Fruit fly (Drosophila melanogaster) whole organism, embryonic: ENCODE measurements around the gene Nct.
A peak's percentile ranks its signal among the peaks of the same experiment; 100 is the strongest.

Experiments used
- ATbp ChIP-seq: fragments of 200-800 bp; sonication (Bioruptor generic); optimal IDR thresholded peaks from 2 replicates; lab custom pipeline; 2017; ENCODE audit warnings: missing biosample characterization, mild to moderate bottlenecking, missing genetic modification characterization, missing genetic modification reagents
- Ada2b ChIP-seq: fragments of 200-800 bp; sonication (Bioruptor generic); IDR thresholded peaks from 2 replicates; pipeline ENCODE4 v1.3.6; 2022; ENCODE audit warnings: missing biosample characterization, missing genetic modification characterization
- Atf3 ChIP-seq: fragments of 200-800 bp; sonication (Bioruptor generic); optimal IDR thresholded peaks from 3 replicates; lab custom pipeline; 2016; ENCODE audit warnings: missing biosample characterization, missing genetic modification characterization
- CG10147 ChIP-seq: fragments of 200-800 bp; sonication (Bioruptor generic); optimal IDR thresholded peaks from 2 replicates; lab custom pipeline; 2019; ENCODE audit warnings: missing biosample characterization, mild to moderate bottlenecking, missing genetic modification characterization, moderate library complexity
- CG11456 ChIP-seq: fragments of 200-800 bp; sonication (Bioruptor generic); IDR thresholded peaks from 3 replicates; pipeline ENCODE4 v1.3.6; 2022; ENCODE audit warnings: missing biosample characterization, missing genetic modification characterization
- CG13296 ChIP-seq: fragments of 200-800 bp; sonication (Bioruptor generic); optimal IDR thresholded peaks from 3 replicates; lab custom pipeline; 2018; ENCODE audit warnings: missing biosample characterization, mild to moderate bottlenecking, missing genetic modification characterization
- CG14710 ChIP-seq: fragments of 200-800 bp; sonication (Bioruptor generic); optimal IDR thresholded peaks from 3 replicates; lab custom pipeline; 2019; ENCODE audit warnings: missing biosample characterization, mild to moderate bottlenecking, missing genetic modification characterization, moderate library complexity
- CG15011 ChIP-seq: fragments of 200-800 bp; sonication (Bioruptor generic); optimal IDR thresholded peaks from 3 replicates; lab custom pipeline; 2018; ENCODE audit warnings: missing biosample characterization, mild to moderate bottlenecking, missing genetic modification characterization
- CG15479 ChIP-seq: fragments of 200-800 bp; sonication (Bioruptor generic); optimal IDR thresholded peaks from 3 replicates; lab custom pipeline; 2019; ENCODE audit warnings: missing biosample characterization, mild to moderate bottlenecking, missing genetic modification characterization, moderate library complexity
- CG1603 ChIP-seq: fragments of 200-800 bp; sonication (Bioruptor generic); optimal IDR thresholded peaks from 2 replicates; lab custom pipeline; 2019; ENCODE audit warnings: missing biosample characterization, mild to moderate bottlenecking, missing genetic modification characterization, moderate library complexity
- CG18011 ChIP-seq: fragments of 200-800 bp; sonication (Bioruptor generic); optimal IDR thresholded peaks from 2 replicates; lab custom pipeline; 2017; ENCODE audit warnings: missing biosample characterization, missing genetic modification characterization, mild to moderate bottlenecking, moderate library complexity, missing genotype
- CG31388 ChIP-seq: fragments of 200-800 bp; sonication (Bioruptor generic); optimal IDR thresholded peaks from 2 replicates; lab custom pipeline; 2016; ENCODE audit warnings: missing biosample characterization, missing genetic modification characterization
- CG33557 ChIP-seq: fragments of 200-800 bp; sonication (Bioruptor generic); optimal IDR thresholded peaks from 2 replicates; lab custom pipeline; 2019; ENCODE audit warnings: missing biosample characterization, mild to moderate bottlenecking, missing genetic modification characterization, moderate library complexity
- CG4328 ChIP-seq: fragments of 200-800 bp; sonication (Bioruptor generic); optimal IDR thresholded peaks from 3 replicates; lab custom pipeline; 2017; ENCODE audit warnings: missing biosample characterization, missing genetic modification reagents, missing genetic modification characterization
- CG43689 ChIP-seq: fragments of 200-800 bp; sonication (Bioruptor generic); IDR thresholded peaks from 2 replicates; pipeline ENCODE4 v1.3.6; 2022; ENCODE audit warnings: missing biosample characterization, missing genetic modification characterization
- CG6175 ChIP-seq: fragments of 200-800 bp; sonication (Bioruptor generic); IDR thresholded peaks from 3 replicates; pipeline ENCODE4 v1.3.6; 2022; ENCODE audit warnings: missing biosample characterization, missing genetic modification characterization
- CG6654 ChIP-seq: fragments of 200-800 bp; sonication (Bioruptor generic); optimal IDR thresholded peaks from 2 replicates; lab custom pipeline; 2017; ENCODE audit warnings: missing biosample characterization, mild to moderate bottlenecking, missing genetic modification characterization
- CG7745 ChIP-seq: fragments of 200-800 bp; sonication (Bioruptor generic); optimal IDR thresholded peaks from 2 replicates; lab custom pipeline; 2018; ENCODE audit warnings: missing biosample characterization, mild to moderate bottlenecking, missing genetic modification characterization, moderate library complexity
- CG7839 ChIP-seq: fragments of 200-800 bp; sonication (Bioruptor generic); optimal IDR thresholded peaks from 3 replicates; lab custom pipeline; 2018; ENCODE audit warnings: missing biosample characterization, mild to moderate bottlenecking, missing genetic modification characterization, moderate library complexity
- E2f1 ChIP-seq: fragments of 200-800 bp; sonication (Bioruptor generic); IDR thresholded peaks from 2 replicates; pipeline ENCODE4 v1.3.6; 2022; ENCODE audit warnings: missing biosample characterization, missing genetic modification characterization
- Fer3 ChIP-seq: fragments of 200-800 bp; sonication (Bioruptor generic); optimal IDR thresholded peaks from 2 replicates; lab custom pipeline; 2018; ENCODE audit warnings: missing biosample characterization, mild to moderate bottlenecking, missing genetic modification characterization, moderate library complexity
- HLH54F ChIP-seq: fragments of 200-800 bp; sonication (Bioruptor generic); optimal IDR thresholded peaks from 3 replicates; lab custom pipeline; 2016; ENCODE audit warnings: missing biosample characterization, missing genetic modification characterization
- Mes4 ChIP-seq: fragments of 200-800 bp; sonication (Bioruptor generic); optimal IDR thresholded peaks from 2 replicates; lab custom pipeline; 2016; ENCODE audit warnings: missing biosample characterization, missing genetic modification characterization
- Spps ChIP-seq: fragments of 200-800 bp; sonication (Bioruptor generic); optimal IDR thresholded peaks from 2 replicates; lab custom pipeline; 2018; ENCODE audit warnings: missing biosample characterization, mild to moderate bottlenecking, missing genetic modification characterization
- bigmax ChIP-seq: fragments of 200-800 bp; sonication (Bioruptor generic); optimal IDR thresholded peaks from 2 replicates; lab custom pipeline; 2018; ENCODE audit warnings: missing biosample characterization, mild to moderate bottlenecking, missing genetic modification characterization
- br ChIP-seq: fragments of >200 bp; optimal IDR thresholded peaks from 2 replicates; lab custom pipeline; 2017
- chn ChIP-seq: fragments of 200-800 bp; sonication (Bioruptor generic); optimal IDR thresholded peaks from 2 replicates; lab custom pipeline; 2016; ENCODE audit warnings: missing biosample characterization, missing genetic modification characterization
- crp ChIP-seq, 2 experiments: fragments of 200-800 bp; sonication (Bioruptor generic); optimal IDR thresholded peaks; 2 replicates in 1 of 2; 3 replicates in 1 of 2; lab custom pipeline; 2017; ENCODE audit warnings: missing biosample characterization in 2 of 2, missing genetic modification characterization in 2 of 2, mild to moderate bottlenecking in 1 of 2, moderate library complexity in 1 of 2
- dati ChIP-seq: fragments of 200-800 bp; sonication (Bioruptor generic); IDR thresholded peaks from 2 replicates; pipeline ENCODE4 v1.3.6; 2022; ENCODE audit warnings: missing biosample characterization, missing genetic modification characterization
- dm ChIP-seq: fragments of 200-800 bp; sonication (Bioruptor generic); optimal IDR thresholded peaks from 3 replicates; lab custom pipeline; 2016; ENCODE audit warnings: missing biosample characterization, missing genetic modification characterization
- dysf ChIP-seq: fragments of 200-800 bp; sonication (Bioruptor generic); IDR thresholded peaks from 3 replicates; pipeline ENCODE4 v1.3.6; 2022; ENCODE audit warnings: missing biosample characterization, missing genetic modification characterization
- ems ChIP-seq: fragments of 200-800 bp; sonication (Bioruptor generic); optimal IDR thresholded peaks from 3 replicates; lab custom pipeline; 2016; ENCODE audit warnings: missing biosample characterization, missing genetic modification characterization
- fd102C ChIP-seq: fragments of 200-800 bp; sonication (Bioruptor generic); optimal IDR thresholded peaks from 2 replicates; lab custom pipeline; 2018; ENCODE audit warnings: missing biosample characterization, mild to moderate bottlenecking, missing genetic modification characterization, moderate library complexity
- fu2 ChIP-seq: fragments of 200-800 bp; sonication (Bioruptor generic); optimal IDR thresholded peaks from 2 replicates; lab custom pipeline; 2016; ENCODE audit warnings: missing biosample characterization, missing genetic modification characterization
- gcm ChIP-seq: fragments of 200-800 bp; sonication (Bioruptor generic); optimal IDR thresholded peaks from 2 replicates; lab custom pipeline; 2019; ENCODE audit warnings: missing biosample characterization, mild to moderate bottlenecking, missing genetic modification characterization, moderate library complexity
- grn ChIP-seq: fragments of 200-800 bp; sonication (Bioruptor generic); optimal IDR thresholded peaks from 3 replicates; lab custom pipeline; 2017; ENCODE audit warnings: missing biosample characterization, missing genetic modification characterization
- luna ChIP-seq: fragments of 200-800 bp; sonication (Bioruptor generic); optimal IDR thresholded peaks from 2 replicates; lab custom pipeline; 2016; ENCODE audit warnings: missing biosample characterization, missing genetic modification characterization
- mam ChIP-seq: fragments of 200-800 bp; sonication (Bioruptor generic); optimal IDR thresholded peaks from 3 replicates; lab custom pipeline; 2016; ENCODE audit warnings: missing biosample characterization, missing genetic modification characterization
- mirr ChIP-seq: fragments of 200-800 bp; sonication (Bioruptor generic); optimal IDR thresholded peaks from 3 replicates; lab custom pipeline; 2018; ENCODE audit warnings: missing biosample characterization, mild to moderate bottlenecking, missing genetic modification characterization
- nerfin-1 ChIP-seq: fragments of 200-800 bp; sonication (Bioruptor generic); optimal IDR thresholded peaks from 3 replicates; lab custom pipeline; 2019; ENCODE audit warnings: missing biosample characterization, mild to moderate bottlenecking, missing genetic modification characterization, moderate library complexity
- odd ChIP-seq: fragments of 200-800 bp; sonication (Bioruptor generic); optimal IDR thresholded peaks from 2 replicates; lab custom pipeline; 2017; ENCODE audit warnings: missing biosample characterization, mild to moderate bottlenecking, missing genetic modification characterization
- otp ChIP-seq: fragments of 200-800 bp; sonication (Bioruptor generic); IDR thresholded peaks from 3 replicates; pipeline ENCODE4, ENCODE4 v1.3.6; 2022; ENCODE audit warnings: missing biosample characterization, missing genetic modification characterization
- phol ChIP-seq: fragments of 200-800 bp; sonication (Bioruptor generic); optimal IDR thresholded peaks from 3 replicates; lab custom pipeline; 2018; ENCODE audit warnings: missing biosample characterization, mild to moderate bottlenecking, missing genetic modification characterization, moderate library complexity
- pros ChIP-seq: fragments of 200-800 bp; sonication (Bioruptor generic); optimal IDR thresholded peaks from 3 replicates; lab custom pipeline; 2019; ENCODE audit warnings: missing biosample characterization, mild to moderate bottlenecking, missing genetic modification characterization, moderate library complexity
- psq ChIP-seq: fragments of 200-800 bp; sonication (Bioruptor generic); optimal IDR thresholded peaks from 2 replicates; lab custom pipeline; 2017; ENCODE audit warnings: missing biosample characterization, missing genetic modification characterization
- tio ChIP-seq: fragments of 200-800 bp; sonication (Bioruptor generic); optimal IDR thresholded peaks from 2 replicates; lab custom pipeline; 2017; ENCODE audit warnings: missing biosample characterization, missing genetic modification characterization, inconsistent platforms
- tll ChIP-seq, 2 experiments: fragments of 200-800 bp in 1 of 2; fragments of >200 bp in 1 of 2; sonication (Bioruptor generic) in 1 of 2; optimal IDR thresholded peaks; 2 replicates each; lab custom pipeline; 2017 to 2019; ENCODE audit warnings: missing biosample characterization in 2 of 2, missing genetic modification characterization in 2 of 2, mild to moderate bottlenecking in 1 of 2, moderate library complexity in 1 of 2
- tup ChIP-seq: fragments of 200-800 bp; sonication (Bioruptor generic); optimal IDR thresholded peaks from 2 replicates; lab custom pipeline; 2016; ENCODE audit warnings: missing biosample characterization, mild to moderate bottlenecking, missing genetic modification characterization, moderate library complexity
- vnd ChIP-seq: fragments of 200-800 bp; sonication (Bioruptor generic); IDR thresholded peaks from 3 replicates; pipeline ENCODE4 v1.3.6; 2022; ENCODE audit warnings: missing biosample characterization, missing genetic modification characterization; ENCODE audit not compliant: partially characterized antibody

Gene Nct

DNA sequence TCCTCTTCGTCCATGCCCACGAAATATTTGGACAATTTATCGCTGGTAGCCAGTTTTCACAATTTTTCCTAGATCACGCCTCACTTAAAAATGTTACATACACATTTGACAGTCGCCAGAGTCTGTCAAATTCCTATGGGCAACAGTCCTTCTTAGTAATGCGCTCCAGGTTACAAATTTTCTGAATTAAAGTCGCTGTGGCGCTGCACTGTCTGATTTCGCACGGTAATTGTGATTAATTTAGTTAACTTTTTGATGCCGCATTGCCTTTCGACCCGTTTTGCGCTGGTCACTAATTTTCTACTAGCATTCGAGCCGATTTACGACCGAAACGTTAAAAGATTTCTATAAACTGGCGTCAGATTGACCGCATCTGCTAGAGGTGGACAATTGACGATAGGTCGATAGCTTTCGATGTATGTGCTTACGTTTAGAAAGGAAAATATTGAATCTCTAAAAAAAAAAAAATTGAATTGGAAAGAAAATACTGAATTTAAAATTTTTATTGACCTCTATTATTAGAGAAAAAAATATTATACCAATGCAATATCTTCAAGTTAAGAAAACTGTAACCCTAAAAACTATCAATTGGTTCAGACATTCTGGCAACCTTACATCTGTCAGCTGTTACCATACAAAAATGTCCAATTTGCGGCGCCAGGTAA lies 37.6 kb upstream of the Nct start, which contains the start of the genes lili and CG34150:
Gene lili, minus strand, starts transcription at position 376 of the 665 bp plus-strand sequence.
Gene CG34150, plus strand, starts transcription at position 626 of the 665 bp plus-strand sequence.
- TF ChIP-seq tio (GFP tag; lab: Kevin White, UChicago) (peak; percentile 54), Ada2b (GFP tag; lab: Robert Waterston, UW) (peak; percentile 63; the same call in 1 of the 2 replicates), grn (GFP tag; lab: Kevin White, UChicago) (no peak), dysf (peak; percentile 66), psq (GFP tag; lab: Kevin White, UChicago) (peak; percentile 57), mam (GFP tag; lab: Kevin White, UChicago) (peak; percentile 80), CG15479 (GFP tag; lab: Kevin White, UChicago) (no peak), CG33557 (peak; percentile 76), ATbp (GFP tag; lab: Kevin White, UChicago) (no peak), nerfin-1 (tag; lab: Kevin White, UChicago) (peak; percentile 97), Mes4 (GFP tag; lab: Kevin White, UChicago) (peak; percentile 56), dati (GFP tag; lab: Robert Waterston, UW) (no peak), ems (GFP tag; lab: Kevin White, UChicago) (peak; percentile 70), CG6654 (GFP tag; lab: Kevin White, UChicago) (no peak), CG7839 (peak; percentile 74), fu2 (GFP tag; lab: Kevin White, UChicago) (peak; percentile 47), Fer3 (peak; percentile 75), pros (GFP tag; lab: Kevin White, UChicago) (no peak), HLH54F (peak; percentile 75), vnd (peak; percentile 61), otp (GFP tag; lab: Robert Waterston, UW) (no peak), chn (peak; percentile 78), bigmax (GFP tag; lab: Kevin White, UChicago) (no peak), Atf3 (GFP tag; lab: Kevin White, UChicago) (peak; percentile 43), tll (GFP tag; optimal IDR thresholded peaks at IDR 0.05; lab: Kevin White, UChicago) (peak in 1 of 2 experiments; percentile 9), fd102C (GFP tag; lab: Kevin White, UChicago) (no peak), br (lab: Kevin White, UChicago) (no peak), tup (GFP tag; lab: Kevin White, UChicago) (no peak), CG13296 (GFP tag; lab: Kevin White, UChicago) (peak; percentile 74), dm (GFP tag; lab: Kevin White, UChicago) (peak; percentile 30), CG31388 (GFP tag; lab: Kevin White, UChicago) (peak; percentile 77), CG7745 (tag; lab: Kevin White, UChicago) (no peak), phol (tag; lab: Kevin White, UChicago) (peak; percentile 90), mirr (GFP tag; lab: Kevin White, UChicago) (no peak), Spps (tag; lab: Kevin White, UChicago) (peak; percentile 43), CG6175 (GFP tag; lab: Robert Waterston, UW) (no peak), CG11456 (GFP tag; lab: Robert Waterston, UW) (peak; percentile 77; the same call in 2 of the 3 replicates), CG4328 (GFP tag; lab: Kevin White, UChicago) (peak; percentile 65), CG18011 (GFP tag; lab: Kevin White, UChicago) (peak; percentile 53), CG15011 (GFP tag; lab: Kevin White, UChicago) (no peak), CG14710 (tag; lab: Kevin White, UChicago) (peak; percentile 91), E2f1 (GFP tag; lab: Robert Waterston, UW) (peak; percentile 43; the same call in 1 of the 2 replicates), gcm (peak; percentile 57), luna (GFP tag; lab: Kevin White, UChicago) (peak; percentile 47), crp (GFP tag; optimal IDR thresholded peaks at IDR 0.05; lab: Kevin White, UChicago) (peak; percentile 78 to 94), odd (GFP tag; lab: Kevin White, UChicago) (no peak), CG43689 (no peak), CG1603 (tag; lab: Kevin White, UChicago) (peak; percentile 3), CG10147 (peak; percentile 70)
